Worm (Caenorhabditis elegans): Measurements from ENCODE around the gene srd-3.
A peak's percentile ranks its signal among the peaks of the same experiment; 100 is the strongest.

The srd-3 gene

ce11 chrII:155904-156303, 27.1 kb upstream of the srd-3 start, which contains the start of gene mrpl-28 (continued):
- TF ChIP-seq nhr-237 (tag; optimal IDR thresholded peaks at IDR 0.05) (peak; percentile 65), egl-13 (tag; optimal IDR thresholded peaks at IDR 0.05) (peak; percentile 94), nhr-90 (tag; optimal IDR thresholded peaks at IDR 0.05; ENCODE audit: poor library complexity) (peak; percentile 98), nhr-77 (tag; optimal IDR thresholded peaks at IDR 0.05) (peak; percentile 81), unc-62 (GFP tag; optimal IDR thresholded peaks at IDR 0.05) (no peak), aha-1 (tag; optimal IDR thresholded peaks at IDR 0.05) (peak; percentile 69), nhr-71 (tag; optimal IDR thresholded peaks at IDR 0.05) (peak; percentile 98), grh-1 (GFP tag; IDR thresholded peaks at IDR 0.05) (peak; percentile 93), nhr-20 (tag; optimal IDR thresholded peaks at IDR 0.05) (peak; percentile 97), ceh-88 (GFP tag; IDR thresholded peaks at IDR 0.05) (peak; percentile 92), vab-15 (tag; optimal IDR thresholded peaks at IDR 0.05) (no peak), hlh-4 (tag; optimal IDR thresholded peaks at IDR 0.05) (no peak), Y116A8C.19 (tag; optimal IDR thresholded peaks at IDR 0.05; ENCODE audit: borderline replicate concordance) (no peak), nhr-28 (tag; optimal IDR thresholded peaks at IDR 0.05) (peak; percentile 48), nhr-19 (GFP tag; conservative IDR thresholded peaks at IDR 0.05) (peak; percentile 95), F16B12.6 (tag; optimal IDR thresholded peaks at IDR 0.05) (peak; percentile 100), pqm-1 (tag; optimal IDR thresholded peaks at IDR 0.05) (peak; percentile 19), lir-3 (tag; optimal IDR thresholded peaks at IDR 0.05; ENCODE audit: poor library complexity) (peak; percentile 91), isw-1 (GFP tag; IDR thresholded peaks at IDR 0.05) (peak; percentile 94), mdl-1 (tag; optimal IDR thresholded peaks at IDR 0.05) (peak in 1 of 2 experiments; percentile 85), unc-130 (tag; optimal IDR thresholded peaks at IDR 0.05) (peak; percentile 95), lin-35 (GFP tag; optimal IDR thresholded peaks at IDR 0.05) (peak; percentile 95 to 98), dpl-1 (GFP tag; optimal IDR thresholded peaks at IDR 0.05) (peak; percentile 97 to 98 (median 97)), lin-13 (GFP tag; optimal IDR thresholded peaks at IDR 0.05) (peak; percentile 97), elt-2 (tag; optimal IDR thresholded peaks at IDR 0.05) (peak; percentile 81), xbp-1 (tag; optimal IDR thresholded peaks at IDR 0.05) (peak; percentile 96), zip-4 (GFP tag; optimal IDR thresholded peaks at IDR 0.05) (peak; percentile 89), nhr-85 (tag) (peak; percentile 98), lin-39 (tag; optimal IDR thresholded peaks at IDR 0.05) (peak; percentile 95), sup-37 (GFP tag; optimal IDR thresholded peaks at IDR 0.05) (peak; percentile 72), sptf-1 (tag; optimal IDR thresholded peaks at IDR 0.05) (no peak), lsy-2 (tag; optimal IDR thresholded peaks at IDR 0.05) (peak; percentile 94 to 95), hpl-2 (GFP tag; optimal IDR thresholded peaks at IDR 0.05) (peak; percentile 33), elt-3 (tag; optimal IDR thresholded peaks at IDR 0.05) (peak in 3 of 6 experiments; percentile 61 to 89 (median 84)), nhr-12 (tag; optimal IDR thresholded peaks at IDR 0.05) (peak; percentile 52), nhr-47 (tag; optimal IDR thresholded peaks at IDR 0.05) (peak; percentile 98), ceh-8 (GFP tag; optimal IDR thresholded peaks at IDR 0.05) (peak; percentile 92), fkh-10 (GFP tag; optimal IDR thresholded peaks at IDR 0.05) (peak; percentile 63), ztf-4 (tag; optimal IDR thresholded peaks at IDR 0.05) (peak; percentile 93), rnt-1 (tag; optimal IDR thresholded peaks at IDR 0.05) (peak; percentile 97), nhr-11 (tag; optimal IDR thresholded peaks at IDR 0.05) (peak; percentile 81), efl-3 (GFP tag; optimal IDR thresholded peaks at IDR 0.05) (no peak)

- TF ChIP-seq nhr-71 (tag; optimal IDR thresholded peaks at IDR 0.05) (no peak), grh-1 (GFP tag; IDR thresholded peaks at IDR 0.05) (no peak), ama-1 (optimal IDR thresholded peaks at IDR 0.05) (no peak), nhr-47 (tag; optimal IDR thresholded peaks at IDR 0.05) (no peak), elt-3 (tag; optimal IDR thresholded peaks at IDR 0.05) (no peak), isw-1 (GFP tag; IDR thresholded peaks at IDR 0.05) (no peak), fkh-4 (tag; optimal IDR thresholded peaks at IDR 0.05; ENCODE audit: borderline replicate concordance) (no peak), unc-130 (tag; optimal IDR thresholded peaks at IDR 0.05) (no peak), zip-4 (GFP tag; optimal IDR thresholded peaks at IDR 0.05) (no peak), nhr-28 (tag; optimal IDR thresholded peaks at IDR 0.05) (no peak)
Measured at ce11 chrII:152283-152682, 23.5 kb upstream of the srd-3 start, which contains the start of gene T25D3.3. T25D3.3 (plus strand) TSS chrII:152583.
